Worm (Caenorhabditis elegans) whole organism, L1 larva: ENCODE data around the gene hil-7.

Experiments used
- ceh-82 ChIP-seq, 3 experiments: fragments of 150-350 bp in 1 of 3; sonication (generic microtip) in 2 of 3; optimal IDR thresholded peaks; 2 replicates each; lab custom pipeline; 2014 to 2017; ENCODE audit warnings: missing biosample characterization in 3 of 3, missing genetic modification characterization in 3 of 3
- ces-1 ChIP-seq: fragments of 150-350 bp; optimal IDR thresholded peaks from 2 replicates; lab custom pipeline; 2014; ENCODE audit warnings: missing biosample characterization, missing genetic modification reagents, missing genetic modification characterization
- efl-1 ChIP-seq, 4 experiments: fragments of 150-350 bp; optimal IDR thresholded peaks in 3 of 4; peaks in 1 of 4; 1 replicate in 1 of 4; 2 replicates in 3 of 4; lab custom pipeline; 2014; ENCODE audit warnings: missing biosample characterization in 2 of 4, missing genetic modification characterization in 2 of 4, missing genetic modification reagents in 2 of 4
- ets-5 ChIP-seq: fragments of 200-800 bp; sonication (Bioruptor generic); IDR thresholded peaks from 2 replicates; pipeline ENCODE4 v1.3.6; 2022; ENCODE audit warnings: missing genetic modification characterization, missing compliant biosample characterization
- fkh-10 ChIP-seq: sonication (generic microtip); optimal IDR thresholded peaks from 2 replicates; lab custom pipeline; 2017; ENCODE audit warnings: missing biosample characterization, missing genetic modification reagents, missing genetic modification characterization
- fkh-8 ChIP-seq: sonication (generic microtip); optimal IDR thresholded peaks from 2 replicates; lab custom pipeline; 2016; ENCODE audit warnings: mild to moderate bottlenecking, missing genetic modification characterization, missing compliant biosample characterization
- hlh-4 ChIP-seq: sonication (generic microtip); optimal IDR thresholded peaks from 2 replicates; lab custom pipeline; 2016; ENCODE audit warnings: mild to moderate bottlenecking, missing genetic modification characterization, missing compliant biosample characterization
- irx-1 ChIP-seq: sonication (generic microtip); optimal IDR thresholded peaks from 2 replicates; lab custom pipeline; 2016; ENCODE audit warnings: missing genetic modification characterization, missing compliant biosample characterization
- isw-1 ChIP-seq: fragments of 200-800 bp; sonication (Bioruptor generic); IDR thresholded peaks from 2 replicates; pipeline ENCODE4 v1.3.6; 2022; ENCODE audit warnings: missing genetic modification characterization, missing compliant biosample characterization
- lin-14 ChIP-seq: fragments of 200-800 bp; sonication (Bioruptor generic); optimal IDR thresholded peaks from 2 replicates; lab custom pipeline; 2018; ENCODE audit warnings: mild to moderate bottlenecking, missing genetic modification characterization, moderate library complexity, missing compliant biosample characterization
- lin-15B ChIP-seq: fragments of 150-350 bp; sonication (generic microtip); optimal IDR thresholded peaks from 3 replicates; lab custom pipeline; 2014; ENCODE audit warnings: missing biosample characterization, missing genetic modification characterization
- nhr-19 ChIP-seq: fragments of 200-800 bp; sonication (Bioruptor generic); conservative IDR thresholded peaks from 2 replicates; pipeline ENCODE4 v1.3.6; 2022; ENCODE audit warnings: missing genetic modification characterization, missing compliant biosample characterization
- nhr-237 ChIP-seq: fragments of 150-350 bp; optimal IDR thresholded peaks from 2 replicates; lab custom pipeline; 2014; ENCODE audit warnings: missing biosample characterization, missing genetic modification characterization
- nhr-90 ChIP-seq: sonication (generic microtip); optimal IDR thresholded peaks from 2 replicates; lab custom pipeline; 2016; ENCODE audit warnings: mild to moderate bottlenecking, missing genetic modification characterization, missing compliant biosample characterization; ENCODE audit not compliant: poor library complexity
- rnt-1 ChIP-seq: sonication (generic microtip); optimal IDR thresholded peaks from 2 replicates; lab custom pipeline; 2016; ENCODE audit warnings: mild to moderate bottlenecking, missing genetic modification characterization, moderate library complexity, missing compliant biosample characterization
- snpc-4 ChIP-seq: fragments of 150-350 bp; optimal IDR thresholded peaks from 2 replicates; lab custom pipeline; 2014; ENCODE audit warnings: missing biosample characterization, missing genetic modification characterization
- tlp-1 ChIP-seq: fragments of 150-350 bp; optimal IDR thresholded peaks from 2 replicates; lab custom pipeline; 2014; ENCODE audit warnings: missing biosample characterization, missing genetic modification characterization
- unc-30 ChIP-seq: sonication (generic microtip); optimal IDR thresholded peaks from 2 replicates; lab custom pipeline; 2017; ENCODE audit warnings: missing biosample characterization, missing genetic modification characterization
- ztf-4 ChIP-seq: fragments of 150-350 bp; optimal IDR thresholded peaks from 2 replicates; lab custom pipeline; 2014; ENCODE audit warnings: missing biosample characterization, missing genetic modification characterization

hil-7 gene

DNA sequence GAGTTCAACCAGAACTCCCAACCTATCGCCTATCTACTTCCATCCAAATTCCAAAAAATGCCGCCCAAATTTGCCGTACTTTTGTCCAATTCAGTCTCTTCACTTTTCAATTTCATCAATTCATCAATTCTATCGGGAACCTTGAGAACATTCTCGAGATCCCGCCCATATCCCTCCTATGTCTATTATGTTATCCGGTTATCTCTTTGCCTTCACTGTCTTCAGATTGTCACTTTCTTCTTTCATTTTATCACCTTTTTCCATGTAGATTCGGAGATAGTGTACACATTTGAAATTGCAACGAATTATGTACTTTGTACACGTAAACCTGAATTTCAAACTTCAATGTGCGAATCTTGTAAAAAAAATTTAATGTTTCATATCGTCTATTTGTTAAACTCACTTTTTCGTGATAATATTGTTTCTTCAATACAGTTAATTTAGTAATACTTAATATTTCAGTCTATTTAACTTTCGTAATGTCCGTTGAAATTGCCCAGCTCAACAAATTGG is 11.5 kb downstream of the hil-7 start, which contains the start of gene C01B10.11 (continued):
- TF ChIP-seq tlp-1 (tag; lab: Kevin White, UChicago) (no peak), lin-15B (tag; lab: Kevin White, UChicago) (no peak)

DNA sequence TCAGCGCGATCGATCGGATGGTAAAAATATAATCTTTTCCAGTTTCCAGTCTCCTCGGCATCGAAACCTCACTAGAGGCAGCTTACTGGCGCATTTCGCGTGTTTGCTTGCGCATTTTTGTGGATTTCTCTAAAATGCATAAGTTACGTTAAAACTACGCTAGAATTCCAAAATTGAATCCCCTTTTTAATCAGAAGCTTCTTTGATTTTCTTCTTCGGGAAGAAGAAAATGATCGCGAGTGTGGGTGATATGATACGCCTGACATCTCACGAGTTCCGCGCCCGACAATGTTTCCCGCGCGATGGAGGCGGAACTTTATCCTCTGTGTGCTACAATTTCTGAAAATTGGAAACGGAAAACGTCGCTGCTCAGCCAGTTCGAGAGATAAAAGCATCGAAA is 18.2 kb downstream of the hil-7 start:
- TF ChIP-seq snpc-4 (tag; lab: Kevin White, UChicago) (peak; percentile 31), ces-1 (GFP tag; lab: Kevin White, UChicago) (no peak), lin-14 (GFP tag; lab: Kevin White, UChicago) (no peak), ets-5 (no peak), irx-1 (tag; lab: Kevin White, UChicago) (no peak), unc-30 (tag; lab: Kevin White, UChicago) (no peak), ztf-4 (tag; lab: Kevin White, UChicago) (no peak)

DNA sequence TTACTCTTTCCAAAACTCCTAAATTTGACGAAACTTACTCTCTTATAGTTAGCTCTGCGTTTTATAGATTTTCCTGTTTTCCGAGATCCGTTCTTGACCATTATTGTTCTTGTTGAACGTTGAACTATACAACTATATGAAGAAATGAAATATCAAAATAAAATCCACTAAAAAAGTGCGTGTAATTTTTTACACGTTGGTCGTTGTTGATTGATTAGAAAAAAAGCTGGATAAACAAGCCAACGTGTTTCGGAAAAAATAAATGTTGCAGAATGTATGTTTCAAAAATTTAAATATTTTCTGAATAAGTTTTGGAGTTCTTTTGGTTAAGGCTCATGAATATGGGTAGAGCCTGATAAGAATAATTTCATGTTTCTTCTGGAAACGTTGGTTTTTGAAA is 21.8 kb downstream of the hil-7 start, which contains the start of gene Y73B6A.1:
Gene Y73B6A.1, minus strand, starts transcription at position 101 of the 400 bp plus-strand sequence.
- TF ChIP-seq fkh-10 (GFP tag; lab: Kevin White, UChicago) (no peak), ceh-82 (tag; optimal IDR thresholded peaks at IDR 0.05; lab: Kevin White, UChicago) (no peak), irx-1 (tag; lab: Kevin White, UChicago) (no peak), isw-1 (GFP tag; lab: Robert Waterston, UW) (no peak), fkh-8 (tag; lab: Kevin White, UChicago) (no peak), efl-1 (optimal IDR thresholded peaks at IDR 0.05; lab: Kevin White, UChicago) (no peak), efl-1 (GFP tag; optimal IDR thresholded peaks at IDR 0.05 in 1 of 2; lab: Kevin White, UChicago) (no peak), rnt-1 (tag; lab: Kevin White, UChicago) (no peak), nhr-237 (no peak), hlh-4 (tag; lab: Kevin White, UChicago) (no peak), nhr-90 (tag; lab: Kevin White, UChicago) (no peak), nhr-19 (no peak)
